Fruit fly (Drosophila melanogaster): ENCODE data around the gene Oseg5.

The Oseg5 gene

dm6 chr2L:20829755-20830396 is 5.8 kb downstream of the Oseg5 start:
- TF ChIP-seq psq (optimal IDR thresholded peaks at IDR 0.05) (no peak), insv (optimal IDR thresholded peaks at IDR 0.05) (no peak), Sin3A (optimal IDR thresholded peaks at IDR 0.05) (no peak), h (optimal IDR thresholded peaks at IDR 0.05) (no peak), Myc (optimal IDR thresholded peaks at IDR 0.05) (no peak), ttk (optimal IDR thresholded peaks at IDR 0.05) (no peak)

dm6 chr2L:20829309-20829708 is 6.3 kb downstream of the Oseg5 start, which contains the start of gene CG31673:
Gene CG31673, plus strand, starts transcription at chr2L:20829609.
- TF ChIP-seq insv (optimal IDR thresholded peaks at IDR 0.05) (no peak), ttk (optimal IDR thresholded peaks at IDR 0.05) (no peak), Sin3A (optimal IDR thresholded peaks at IDR 0.05) (no peak), h (optimal IDR thresholded peaks at IDR 0.05) (no peak), psq (optimal IDR thresholded peaks at IDR 0.05) (no peak), Myc (optimal IDR thresholded peaks at IDR 0.05) (no peak)

dm6 chr2L:20828701-20829100 is 6.9 kb downstream of the Oseg5 start:
- TF ChIP-seq Myc (optimal IDR thresholded peaks at IDR 0.05) (no peak), insv (optimal IDR thresholded peaks at IDR 0.05) (no peak), h (optimal IDR thresholded peaks at IDR 0.05) (no peak), Sin3A (optimal IDR thresholded peaks at IDR 0.05) (no peak), psq (optimal IDR thresholded peaks at IDR 0.05) (no peak), ttk (optimal IDR thresholded peaks at IDR 0.05) (no peak)

- TF ChIP-seq insv (optimal IDR thresholded peaks at IDR 0.05) (no peak), h (optimal IDR thresholded peaks at IDR 0.05) (no peak), psq (optimal IDR thresholded peaks at IDR 0.05) (no peak), Myc (optimal IDR thresholded peaks at IDR 0.05) (no peak)
Observed at dm6 chr2L:20827045-20827444, 8.6 kb downstream of the Oseg5 start.

dm6 chr2L:20826226-20826625 is 9.4 kb downstream of the Oseg5 start:
- no peak for TF ChIP-seq Myc (optimal IDR thresholded peaks at IDR 0.05)
- no peak for TF ChIP-seq insv (optimal IDR thresholded peaks at IDR 0.05)
- TF ChIP-seq psq (optimal IDR thresholded peaks at IDR 0.05): no peak
- TF ChIP-seq Sin3A (optimal IDR thresholded peaks at IDR 0.05): no peak
- no peak for TF ChIP-seq ttk (optimal IDR thresholded peaks at IDR 0.05)
- no peak for TF ChIP-seq h (optimal IDR thresholded peaks at IDR 0.05)

- TF ChIP-seq psq (optimal IDR thresholded peaks at IDR 0.05) (no peak), ttk (optimal IDR thresholded peaks at IDR 0.05) (no peak), Myc (optimal IDR thresholded peaks at IDR 0.05) (no peak), Sin3A (optimal IDR thresholded peaks at IDR 0.05) (no peak), insv (optimal IDR thresholded peaks at IDR 0.05) (no peak), h (optimal IDR thresholded peaks at IDR 0.05) (no peak)
Observed at dm6 chr2L:20825265-20825664, 10.4 kb downstream of the Oseg5 start.

dm6 chr2L:20824136-20824789 is 11.4 kb downstream of the Oseg5 start:
- TF ChIP-seq insv (optimal IDR thresholded peaks at IDR 0.05) (no peak), Sin3A (optimal IDR thresholded peaks at IDR 0.05) (no peak), ttk (optimal IDR thresholded peaks at IDR 0.05) (no peak), Myc (optimal IDR thresholded peaks at IDR 0.05) (no peak), psq (optimal IDR thresholded peaks at IDR 0.05) (no peak)

- TF ChIP-seq Myc (optimal IDR thresholded peaks at IDR 0.05): no peak
- TF ChIP-seq ttk (optimal IDR thresholded peaks at IDR 0.05): no peak
- no peak for TF ChIP-seq h (optimal IDR thresholded peaks at IDR 0.05)
Observed at dm6 chr2L:20823196-20824105, 12.2 kb downstream of the Oseg5 start.

- no peak for TF ChIP-seq ttk (optimal IDR thresholded peaks at IDR 0.05)
- TF ChIP-seq psq (optimal IDR thresholded peaks at IDR 0.05): no peak
- no peak for TF ChIP-seq h (optimal IDR thresholded peaks at IDR 0.05)
- no peak for TF ChIP-seq insv (optimal IDR thresholded peaks at IDR 0.05)
- no peak for TF ChIP-seq Myc (optimal IDR thresholded peaks at IDR 0.05)
- TF ChIP-seq Sin3A (optimal IDR thresholded peaks at IDR 0.05): no peak
Observed at dm6 chr2L:20822489-20823195, 13.0 kb downstream of the Oseg5 start, which contains the start of gene CG9331. Gene CG9331, plus strand, starts transcription at chr2L:20822828.

- TF ChIP-seq ttk (optimal IDR thresholded peaks at IDR 0.05) (no peak), Myc (optimal IDR thresholded peaks at IDR 0.05) (no peak), h (optimal IDR thresholded peaks at IDR 0.05) (no peak), psq (optimal IDR thresholded peaks at IDR 0.05) (no peak), insv (optimal IDR thresholded peaks at IDR 0.05) (no peak), Sin3A (optimal IDR thresholded peaks at IDR 0.05) (no peak)
Observed at dm6 chr2L:20822025-20822371, 13.6 kb downstream of the Oseg5 start.

dm6 chr2L:20821249-20822024 is 14.2 kb downstream of the Oseg5 start:
- TF ChIP-seq insv (optimal IDR thresholded peaks at IDR 0.05) (no peak), ttk (optimal IDR thresholded peaks at IDR 0.05) (no peak), Sin3A (optimal IDR thresholded peaks at IDR 0.05) (no peak), h (optimal IDR thresholded peaks at IDR 0.05) (no peak), Myc (optimal IDR thresholded peaks at IDR 0.05) (no peak), psq (optimal IDR thresholded peaks at IDR 0.05) (no peak)

Data from Kc167 (cell line).